Fruit fly (Drosophila melanogaster): ENCODE data around the gene Cpr97Eb.
A peak's percentile ranks its signal among the peaks of the same experiment; 100 is the strongest.

The Cpr97Eb gene

dm6 chr3R:27111784-27112602 lies 21.1 kb upstream of the Cpr97Eb start, which contains the start of the genes gb and CG5815 (continued):
- TF ChIP-seq CG5180 (GFP tag; optimal IDR thresholded peaks at IDR 0.05) (no peak), H15 (GFP tag; IDR thresholded peaks at IDR 0.05) (peak; percentile 86), CG14667 (GFP tag; IDR thresholded peaks at IDR 0.05) (peak; percentile 87), Xrp1 (GFP tag; IDR thresholded peaks at IDR 0.05) (peak; percentile 95), pho (GFP tag; optimal IDR thresholded peaks at IDR 0.05) (peak; percentile 85), CG11398 (GFP tag; optimal IDR thresholded peaks at IDR 0.05) (peak; percentile 43), Dek (tag; optimal IDR thresholded peaks at IDR 0.05) (peak; percentile 86), CG9876 (GFP tag; optimal IDR thresholded peaks at IDR 0.05) (peak; percentile 23), CG13287 (GFP tag; IDR thresholded peaks at IDR 0.05; ENCODE audit: partially characterized antibody) (peak; percentile 99), fd96Cb (tag; optimal IDR thresholded peaks at IDR 0.05) (peak; percentile 89), CG17568 (GFP tag; optimal IDR thresholded peaks at IDR 0.05) (no peak), Doc2 (GFP tag; IDR thresholded peaks at IDR 0.05) (no peak), Six4 (GFP tag; optimal IDR thresholded peaks at IDR 0.05) (peak; percentile 89), sd (tag; optimal IDR thresholded peaks at IDR 0.05) (no peak), MESR4 (GFP tag; optimal IDR thresholded peaks at IDR 0.05) (peak; percentile 41), CG1529 (GFP tag; optimal IDR thresholded peaks at IDR 0.05) (peak; percentile 73), pan (optimal IDR thresholded peaks at IDR 0.05) (no peak), pan (GFP tag; optimal IDR thresholded peaks at IDR 0.05 in 1 of 2, IDR thresholded peaks at IDR 0.05 in 1 of 2) (peak in 1 of 2 experiments; percentile 90), Dref (GFP tag; IDR thresholded peaks at IDR 0.05) (peak; percentile 85), maf-S (GFP tag; optimal IDR thresholded peaks at IDR 0.05) (peak; percentile 66), CG17829 (tag; optimal IDR thresholded peaks at IDR 0.05) (peak; percentile 91), bcd (GFP tag; optimal IDR thresholded peaks at IDR 0.05) (peak; percentile 91), Poxn (GFP tag; IDR thresholded peaks at IDR 0.05) (peak; percentile 77), tup (GFP tag; optimal IDR thresholded peaks at IDR 0.05) (peak; percentile 84), CG8944 (GFP tag; optimal IDR thresholded peaks at IDR 0.05) (peak; percentile 65), vfl (GFP tag; optimal IDR thresholded peaks at IDR 0.05) (peak; percentile 91), CG12155 (GFP tag; optimal IDR thresholded peaks at IDR 0.05) (peak; percentile 93), CG18476 (GFP tag; optimal IDR thresholded peaks at IDR 0.05) (peak; percentile 91), CG11695 (GFP tag; IDR thresholded peaks at IDR 0.05) (peak; percentile 90), cad (GFP tag; optimal IDR thresholded peaks at IDR 0.05) (no peak), CG17328 (GFP tag; IDR thresholded peaks at IDR 0.05) (peak; percentile 92), CG5245 (GFP tag; optimal IDR thresholded peaks at IDR 0.05) (peak; percentile 86), Opbp (GFP tag; IDR thresholded peaks at IDR 0.05; ENCODE audit: partially characterized antibody) (peak; percentile 86), Nf-YC (tag; optimal IDR thresholded peaks at IDR 0.05) (peak; percentile 82), CG18599 (GFP tag; optimal IDR thresholded peaks at IDR 0.05) (peak; percentile 94), cas (GFP tag; IDR thresholded peaks at IDR 0.05) (peak; percentile 88), CG16779 (GFP tag; IDR thresholded peaks at IDR 0.05) (peak; percentile 76), lilli (GFP tag; optimal IDR thresholded peaks at IDR 0.05) (peak; percentile 96), CG1647 (GFP tag; optimal IDR thresholded peaks at IDR 0.05) (peak; percentile 91), CG17361 (GFP tag; IDR thresholded peaks at IDR 0.05) (peak; percentile 94), dmrt99B (tag; optimal IDR thresholded peaks at IDR 0.05) (no peak), abd-A (tag; optimal IDR thresholded peaks at IDR 0.05) (no peak), Side (GFP tag; optimal IDR thresholded peaks at IDR 0.05) (peak; percentile 50), tgo (GFP tag; IDR thresholded peaks at IDR 0.05) (peak; percentile 89), caup (GFP tag; optimal IDR thresholded peaks at IDR 0.05; ENCODE audit: severe bottlenecking) (peak; percentile 93), CG3838 (GFP tag; optimal IDR thresholded peaks at IDR 0.05) (peak; percentile 77), Myb (GFP tag; optimal IDR thresholded peaks at IDR 0.05) (peak; percentile 51), Camta (GFP tag; optimal IDR thresholded peaks at IDR 0.05) (peak; percentile 73), CG2120 (GFP tag; optimal IDR thresholded peaks at IDR 0.05) (peak; percentile 96), Dll (GFP tag; IDR thresholded peaks at IDR 0.05; ENCODE audit: partially characterized antibody) (peak; percentile 98)
